Fruit fly (Drosophila melanogaster): ENCODE results near the gene Nup58.

Gene Nup58

DNA sequence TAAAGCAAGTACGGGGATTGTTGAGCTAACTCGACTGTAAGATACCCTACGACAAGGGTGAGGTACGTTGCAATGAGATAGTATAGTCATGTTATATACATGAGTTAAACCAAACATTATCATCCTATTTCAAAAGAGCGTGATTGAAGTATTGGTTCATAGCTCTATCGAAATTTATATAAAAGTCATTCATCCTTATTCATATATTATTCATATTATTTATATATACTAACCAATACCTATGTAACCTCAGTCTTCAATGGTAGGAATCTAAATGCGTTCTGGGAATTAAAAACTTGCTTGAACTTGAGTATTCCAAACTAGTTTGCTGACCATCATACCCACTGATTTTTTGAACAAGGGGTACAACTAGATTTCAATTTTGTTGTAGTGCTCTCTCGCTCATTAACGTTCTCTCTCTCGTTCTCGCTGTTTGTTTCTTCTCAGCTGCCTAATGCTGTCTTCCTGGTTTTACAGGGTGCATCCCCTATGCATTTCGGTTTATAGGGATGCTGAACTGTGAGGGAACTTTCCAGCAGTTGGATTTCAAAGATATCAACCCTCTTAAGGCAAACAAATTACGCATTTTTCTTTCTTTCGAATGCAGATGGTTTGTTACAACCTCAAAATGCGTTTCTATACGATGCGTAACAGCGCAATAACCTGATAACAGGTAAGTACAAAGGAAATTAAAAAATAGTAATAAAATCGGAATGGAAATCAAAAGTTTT, 16.9 kb upstream of the Nup58 start (continued):
- TF ChIP-seq CTCF (GFP tag; optimal IDR thresholded peaks at IDR 0.05) (peak; percentile 1), CG14965 (GFP tag; optimal IDR thresholded peaks at IDR 0.05; ENCODE audit: borderline replicate concordance) (no peak), CG3281 (GFP tag; optimal IDR thresholded peaks at IDR 0.05) (peak; percentile 65), CG1832 (GFP tag; optimal IDR thresholded peaks at IDR 0.05) (peak; percentile 29), CG15269 (tag; optimal IDR thresholded peaks at IDR 0.05) (peak; percentile 4), trh (GFP tag; optimal IDR thresholded peaks at IDR 0.05) (peak; percentile 12), sob (GFP tag; IDR thresholded peaks at IDR 0.05) (peak; percentile 35; the same call in 1 of the 2 replicates), E2f1 (GFP tag; IDR thresholded peaks at IDR 0.05) (no peak), hth (optimal IDR thresholded peaks at IDR 0.05) (no peak), CG10274 (GFP tag; optimal IDR thresholded peaks at IDR 0.05) (peak; percentile 61), CG1647 (GFP tag; optimal IDR thresholded peaks at IDR 0.05) (no peak), fru (optimal IDR thresholded peaks at IDR 0.05) (no peak), wek (GFP tag; optimal IDR thresholded peaks at IDR 0.05) (no peak), CG7556 (GFP tag; optimal IDR thresholded peaks at IDR 0.05) (peak; percentile 44), CG18262 (tag; optimal IDR thresholded peaks at IDR 0.05) (peak; percentile 72), CG13775 (GFP tag; optimal IDR thresholded peaks at IDR 0.05) (peak; percentile 29), CG7357 (GFP tag; IDR thresholded peaks at IDR 0.05) (no peak), stc (GFP tag; IDR thresholded peaks at IDR 0.05) (0 out of 2 replicates have a peak, but pooled peaks have one; percentile 15), CG7928 (GFP tag; optimal IDR thresholded peaks at IDR 0.05) (no peak), dysf (GFP tag; IDR thresholded peaks at IDR 0.05) (peak; percentile 60; the same call in 1 of the 3 replicates), CG9876 (GFP tag; optimal IDR thresholded peaks at IDR 0.05) (no peak), CG14710 (tag; optimal IDR thresholded peaks at IDR 0.05) (peak; percentile 62), nerfin-1 (tag; optimal IDR thresholded peaks at IDR 0.05) (peak; percentile 44), Dref (GFP tag; IDR thresholded peaks at IDR 0.05) (no peak), CG15601 (tag; optimal IDR thresholded peaks at IDR 0.05) (no peak), CG10209 (GFP tag; optimal IDR thresholded peaks at IDR 0.05) (peak; percentile 6), Hr3 (GFP tag; optimal IDR thresholded peaks at IDR 0.05) (peak; percentile 2), Deaf1 (tag; optimal IDR thresholded peaks at IDR 0.05) (peak; percentile 45), sc (optimal IDR thresholded peaks at IDR 0.05) (no peak), sc (GFP tag; optimal IDR thresholded peaks at IDR 0.05) (no peak), E2f2 (GFP tag; IDR thresholded peaks at IDR 0.05) (peak; percentile 9; the same call in 1 of the 2 replicates), her (GFP tag; optimal IDR thresholded peaks at IDR 0.05) (no peak), D (optimal IDR thresholded peaks at IDR 0.05) (no peak), D (GFP tag; optimal IDR thresholded peaks at IDR 0.05) (peak; percentile 45), CG34422 (GFP tag; IDR thresholded peaks at IDR 0.05) (no peak), CG13287 (GFP tag; IDR thresholded peaks at IDR 0.05; ENCODE audit: partially characterized antibody) (no peak), CG11247 (GFP tag; IDR thresholded peaks at IDR 0.05) (no peak), ro (GFP tag; IDR thresholded peaks at IDR 0.05) (no peak), tgo (GFP tag; IDR thresholded peaks at IDR 0.05) (peak; percentile 40; the same call in 2 of the 3 replicates), lab (GFP tag; optimal IDR thresholded peaks at IDR 0.05) (peak; percentile 70), twi (tag; optimal IDR thresholded peaks at IDR 0.05) (no peak), CG17361 (GFP tag; IDR thresholded peaks at IDR 0.05) (peak; percentile 87), Eip74EF (GFP tag; optimal IDR thresholded peaks at IDR 0.05) (peak in 1 of 2 experiments; percentile 53), BtbVII (GFP tag; optimal IDR thresholded peaks at IDR 0.05) (peak; percentile 40), crp (GFP tag; optimal IDR thresholded peaks at IDR 0.05) (no peak), ara (GFP tag; IDR thresholded peaks at IDR 0.05) (no peak), peb (GFP tag; IDR thresholded peaks at IDR 0.05) (no peak), scrt (GFP tag; optimal IDR thresholded peaks at IDR 0.05) (peak; percentile 20), D19A (tag; optimal IDR thresholded peaks at IDR 0.05) (peak; percentile 56), tap (tag; optimal IDR thresholded peaks at IDR 0.05) (peak; percentile 50), HLHmδ (GFP tag; optimal IDR thresholded peaks at IDR 0.05) (no peak)
